Fruit fly (Drosophila melanogaster): Measurements from ENCODE around the gene CG14443.

CG14443 gene

DNA sequence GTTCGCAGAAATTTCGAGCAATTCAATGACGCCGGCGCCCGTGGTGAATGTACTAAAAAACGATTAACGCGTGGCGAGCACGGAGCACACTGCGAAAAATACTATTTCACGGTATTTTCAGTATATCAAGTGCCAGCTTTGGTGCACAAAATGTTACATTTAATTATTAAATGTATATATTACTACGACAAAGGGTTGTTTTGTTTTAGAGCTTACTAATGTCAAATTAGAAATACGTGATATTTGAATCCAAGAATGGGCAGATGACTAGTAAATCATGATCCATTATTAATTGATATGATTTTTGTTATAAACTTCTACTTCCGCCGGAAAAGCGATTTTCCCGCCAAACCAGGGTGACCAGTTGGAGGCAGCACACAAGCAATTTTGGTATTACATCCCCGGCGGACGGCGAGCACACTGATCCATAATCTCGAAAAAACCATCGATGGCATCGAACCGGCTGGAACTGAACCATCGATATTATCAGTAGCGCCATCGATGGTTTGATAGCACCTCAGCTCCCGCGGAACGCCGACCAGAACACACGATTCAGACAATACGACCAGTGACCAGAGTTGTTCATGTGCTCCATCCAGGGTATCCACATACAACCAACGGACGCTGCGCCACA is 20.6 kb downstream of the CG14443 start, which contains the start of the genes CG3226 and Cdc7 (continued):
- TF ChIP-seq CG6792 (GFP tag; optimal IDR thresholded peaks at IDR 0.05) (peak; percentile 64), CG3032 (tag; optimal IDR thresholded peaks at IDR 0.05) (peak; percentile 45), CG6163 (GFP tag; IDR thresholded peaks at IDR 0.05) (peak; percentile 54; the same call in 1 of the 3 replicates), CG10631 (GFP tag; optimal IDR thresholded peaks at IDR 0.05) (peak; percentile 46), lz (GFP tag; optimal IDR thresholded peaks at IDR 0.05) (peak; percentile 50), acj6 (GFP tag; optimal IDR thresholded peaks at IDR 0.05) (peak; percentile 67), Eip75B (GFP tag; optimal IDR thresholded peaks at IDR 0.05) (peak; percentile 42), CG1621 (tag; optimal IDR thresholded peaks at IDR 0.05) (peak; percentile 51), CG11294 (GFP tag; IDR thresholded peaks at IDR 0.05) (no peak), CG6854 (GFP tag; optimal IDR thresholded peaks at IDR 0.05) (peak; percentile 66), CG9139 (GFP tag; optimal IDR thresholded peaks at IDR 0.05) (peak; percentile 53), CG8319 (GFP tag; optimal IDR thresholded peaks at IDR 0.05) (peak; percentile 55), vri (GFP tag; optimal IDR thresholded peaks at IDR 0.05) (peak; percentile 59), CG16779 (tag; optimal IDR thresholded peaks at IDR 0.05) (peak; percentile 31), Gug (GFP tag; IDR thresholded peaks at IDR 0.05) (no peak), CG11902 (GFP tag; optimal IDR thresholded peaks at IDR 0.05) (no peak), Lpt (GFP tag; optimal IDR thresholded peaks at IDR 0.05) (peak; percentile 35), ss (GFP tag; optimal IDR thresholded peaks at IDR 0.05) (peak; percentile 64 to 78), fkh (GFP tag; optimal IDR thresholded peaks at IDR 0.05) (peak; percentile 56), pdm3 (GFP tag; optimal IDR thresholded peaks at IDR 0.05) (peak; percentile 69), Eip93F (GFP tag; optimal IDR thresholded peaks at IDR 0.05) (peak; percentile 18)

- TF ChIP-seq CG15336 (GFP tag; IDR thresholded peaks at IDR 0.05) (peak; percentile 92), salr (GFP tag; optimal IDR thresholded peaks at IDR 0.05) (peak; percentile 73 to 91), Smox (GFP tag; optimal IDR thresholded peaks at IDR 0.05) (peak; percentile 92), Hr39 (GFP tag; optimal IDR thresholded peaks at IDR 0.05) (peak; percentile 93), CG6808 (GFP tag; optimal IDR thresholded peaks at IDR 0.05) (peak; percentile 87), CG7368 (GFP tag; optimal IDR thresholded peaks at IDR 0.05) (peak; percentile 85), Sox15 (GFP tag; optimal IDR thresholded peaks at IDR 0.05) (peak; percentile 89), lz (GFP tag; optimal IDR thresholded peaks at IDR 0.05) (peak; percentile 93), achi (GFP tag; optimal IDR thresholded peaks at IDR 0.05) (peak; percentile 89), Blimp-1 (GFP tag; optimal IDR thresholded peaks at IDR 0.05) (peak; percentile 86), CG32006 (GFP tag; optimal IDR thresholded peaks at IDR 0.05) (peak; percentile 96), CG34406 (GFP tag; optimal IDR thresholded peaks at IDR 0.05) (peak; percentile 89), Sox14 (GFP tag; optimal IDR thresholded peaks at IDR 0.05) (peak; percentile 91), CG11902 (GFP tag; optimal IDR thresholded peaks at IDR 0.05) (peak; percentile 88), ss (GFP tag; optimal IDR thresholded peaks at IDR 0.05) (peak; percentile 77 to 88), OdsH (GFP tag; optimal IDR thresholded peaks at IDR 0.05) (peak; percentile 93), CG11294 (GFP tag; IDR thresholded peaks at IDR 0.05) (peak; percentile 71), CG4318 (GFP tag; optimal IDR thresholded peaks at IDR 0.05) (peak; percentile 92), fd59A (GFP tag; optimal IDR thresholded peaks at IDR 0.05) (peak; percentile 80), CG10669 (GFP tag; optimal IDR thresholded peaks at IDR 0.05) (peak; percentile 91), cyc (GFP tag; optimal IDR thresholded peaks at IDR 0.05) (peak; percentile 94), CG6792 (GFP tag; optimal IDR thresholded peaks at IDR 0.05) (peak; percentile 91), esn (GFP tag; optimal IDR thresholded peaks at IDR 0.05) (peak; percentile 95), pdm3 (GFP tag; optimal IDR thresholded peaks at IDR 0.05) (peak; percentile 93), vri (GFP tag; optimal IDR thresholded peaks at IDR 0.05) (peak; percentile 80), CG16779 (tag; optimal IDR thresholded peaks at IDR 0.05) (peak; percentile 83), CG6854 (GFP tag; optimal IDR thresholded peaks at IDR 0.05) (peak; percentile 68), Eip93F (GFP tag; optimal IDR thresholded peaks at IDR 0.05) (peak; percentile 89), CG8319 (GFP tag; optimal IDR thresholded peaks at IDR 0.05) (peak; percentile 89), svp (GFP tag) (peak; percentile 96), CG8632 (GFP tag; optimal IDR thresholded peaks at IDR 0.05) (peak; percentile 90), CG1621 (tag; optimal IDR thresholded peaks at IDR 0.05) (peak; percentile 84), Ets96B (tag; optimal IDR thresholded peaks at IDR 0.05) (peak; percentile 84), acj6 (GFP tag; optimal IDR thresholded peaks at IDR 0.05) (peak; percentile 91), Eip75B (GFP tag; optimal IDR thresholded peaks at IDR 0.05) (peak; percentile 91), Hr38 (GFP tag; optimal IDR thresholded peaks at IDR 0.05) (no peak), topi (GFP tag; optimal IDR thresholded peaks at IDR 0.05) (peak; percentile 96), Lpt (GFP tag; optimal IDR thresholded peaks at IDR 0.05) (peak; percentile 85), Hr4 (GFP tag; optimal IDR thresholded peaks at IDR 0.05) (peak; percentile 96), CG3032 (tag; optimal IDR thresholded peaks at IDR 0.05) (peak; percentile 84)
Measured at dm6 chrX:6656023-6656594, 22.4 kb downstream of the CG14443 start.
